Worm (Caenorhabditis elegans) whole organism, mixed stage, embryonic: Measurements from ENCODE around the gene grl-23.

Experiments used
- elt-1 ChIP-seq: sonication (generic microtip); optimal IDR thresholded peaks from 2 replicates; lab custom pipeline; 2017; ENCODE audit warnings: missing genetic modification characterization, mild to moderate bottlenecking, missing compliant biosample characterization, antibody characterized with exemption, moderate library complexity, borderline replicate concordance; ENCODE audit not compliant: insufficient read depth
- lsy-2 ChIP-seq: fragments of 150-350 bp; optimal IDR thresholded peaks from 2 replicates; lab custom pipeline; 2014; ENCODE audit warnings: missing biosample characterization, missing genetic modification characterization
- nhr-28 ChIP-seq: fragments of 150-350 bp; optimal IDR thresholded peaks from 2 replicates; lab custom pipeline; 2014; ENCODE audit warnings: missing biosample characterization, missing genetic modification characterization
- nhr-76 ChIP-seq: sonication (generic microtip); optimal IDR thresholded peaks from 2 replicates; lab custom pipeline; 2017; ENCODE audit warnings: missing biosample characterization, missing genetic modification characterization
- pha-4 ChIP-seq: fragments of 150-350 bp; optimal IDR thresholded peaks from 2 replicates; lab custom pipeline; 2018; ENCODE audit warnings: missing biosample characterization, missing genetic modification reagents, missing genetic modification characterization
- sptf-1 ChIP-seq: sonication (generic microtip); optimal IDR thresholded peaks from 2 replicates; lab custom pipeline; 2017; ENCODE audit warnings: mild to moderate bottlenecking, missing genetic modification characterization, moderate library complexity, missing compliant biosample characterization
- unc-39 ChIP-seq: fragments of 150-350 bp; optimal IDR thresholded peaks from 2 replicates; lab custom pipeline; 2014; ENCODE audit warnings: missing biosample characterization, missing genetic modification characterization
- ztf-11 ChIP-seq: fragments of 150-350 bp; optimal IDR thresholded peaks from 2 replicates; lab custom pipeline; 2014; ENCODE audit warnings: missing biosample characterization, missing genetic modification characterization

- TF ChIP-seq elt-1 (no peak), nhr-76 (tag; lab: Kevin White, UChicago) (no peak), sptf-1 (no peak), unc-39 (tag; lab: Kevin White, UChicago) (no peak), nhr-28 (tag; lab: Kevin White, UChicago) (no peak), lsy-2 (no peak), ztf-11 (tag; lab: Kevin White, UChicago) (no peak), pha-4 (tag; lab: Kevin White, UChicago) (no peak)
Observed at ce11 chrV:12599110-12599509, 22.4 kb upstream of the grl-23 start, which contains the start of the genes C14C10.10 and ril-2.
